Worm (Caenorhabditis elegans): Measurements from ENCODE around the gene Y46E12BL.2.

ce11 chrII:15220116-15220515 is 12.6 kb upstream of the Y46E12BL.2 start:
- TF ChIP-seq pes-1 (GFP tag; IDR thresholded peaks at IDR 0.05) (no peak), hmg-4 (GFP tag; optimal IDR thresholded peaks at IDR 0.05) (no peak), hmbx-1 (tag; optimal IDR thresholded peaks at IDR 0.05) (no peak), ets-7 (tag; optimal IDR thresholded peaks at IDR 0.05) (no peak), tbx-37 (GFP tag; conservative IDR thresholded peaks at IDR 0.05) (no peak), ama-1 (optimal IDR thresholded peaks at IDR 0.05) (no peak), sea-1 (GFP tag; conservative IDR thresholded peaks at IDR 0.05) (no peak), flt-1 (GFP tag; IDR thresholded peaks at IDR 0.05) (no peak), scrt-1 (GFP tag; IDR thresholded peaks at IDR 0.05) (no peak)

All from whole organism, early embryonic.